Fruit fly (Drosophila melanogaster) whole organism, embryonic: ENCODE results near the gene asun.

Experiments
- B-H1 ChIP-seq: fragments of 200-800 bp; sonication (Bioruptor generic); IDR thresholded peaks from 3 replicates; pipeline ENCODE4 v1.3.6; 2022; ENCODE audit warnings: missing biosample characterization, missing genetic modification characterization
- CG10462 ChIP-seq: fragments of 200-800 bp; sonication (Bioruptor generic); optimal IDR thresholded peaks from 2 replicates; lab custom pipeline; 2016; ENCODE audit warnings: missing biosample characterization, missing genetic modification characterization
- CG10565 ChIP-seq: fragments of 200-800 bp; sonication (Bioruptor generic); optimal IDR thresholded peaks from 3 replicates; lab custom pipeline; 2016; ENCODE audit warnings: missing biosample characterization, mild to moderate bottlenecking, missing genetic modification characterization
- CG10959 ChIP-seq: fragments of 200-800 bp; sonication (Bioruptor generic); IDR thresholded peaks from 2 replicates; pipeline ENCODE4 v1.3.6; 2022; ENCODE audit warnings: missing biosample characterization, missing genetic modification characterization
- CG11560 ChIP-seq: fragments of 200-800 bp; sonication (Bioruptor generic); IDR thresholded peaks from 3 replicates; pipeline ENCODE4 v1.3.6; 2022; ENCODE audit warnings: missing biosample characterization, missing genetic modification characterization
- CG11696 ChIP-seq: fragments of 200-800 bp; sonication (Bioruptor generic); IDR thresholded peaks from 2 replicates; pipeline ENCODE4 v1.3.6; 2022; ENCODE audit warnings: missing biosample characterization, missing genetic modification characterization
- CG13424 ChIP-seq: fragments of 200-800 bp; sonication (Bioruptor generic); optimal IDR thresholded peaks from 2 replicates; lab custom pipeline; 2019; ENCODE audit warnings: missing biosample characterization, mild to moderate bottlenecking, missing genetic modification characterization, moderate library complexity
- CG15514 ChIP-seq: fragments of 200-800 bp; sonication (Bioruptor generic); optimal IDR thresholded peaks from 3 replicates; lab custom pipeline; 2017; ENCODE audit warnings: missing biosample characterization, missing genetic modification characterization, mild to moderate bottlenecking, moderate library complexity, missing genetic modification reagents
- CG16779 ChIP-seq: fragments of 200-800 bp; sonication (Bioruptor generic); IDR thresholded peaks from 2 replicates; pipeline ENCODE4 v1.3.6; 2022; ENCODE audit warnings: missing biosample characterization, missing genetic modification characterization
- CG17385 ChIP-seq: fragments of 200-800 bp; sonication (Bioruptor generic); optimal IDR thresholded peaks from 3 replicates; lab custom pipeline; 2018; ENCODE audit warnings: missing biosample characterization, mild to moderate bottlenecking, missing genetic modification characterization
- CG17612 ChIP-seq: fragments of 200-800 bp; sonication (Bioruptor generic); IDR thresholded peaks from 2 replicates; pipeline ENCODE4 v1.3.6; 2022; ENCODE audit warnings: missing biosample characterization, missing genetic modification characterization
- CG17802 ChIP-seq: fragments of 200-800 bp; sonication (Bioruptor generic); optimal IDR thresholded peaks from 2 replicates; lab custom pipeline; 2018; ENCODE audit warnings: missing biosample characterization, mild to moderate bottlenecking, missing genetic modification characterization, moderate library complexity
- CG1792 ChIP-seq: fragments of 200-800 bp; sonication (Bioruptor generic); optimal IDR thresholded peaks from 2 replicates; lab custom pipeline; 2016; ENCODE audit warnings: missing biosample characterization, missing genetic modification characterization
- CG18599 ChIP-seq: fragments of 200-800 bp; sonication (Bioruptor generic); optimal IDR thresholded peaks from 3 replicates; lab custom pipeline; 2017; ENCODE audit warnings: missing biosample characterization, missing genetic modification characterization, mild to moderate bottlenecking, moderate library complexity, missing genetic modification reagents
- CG31388 ChIP-seq: fragments of 200-800 bp; sonication (Bioruptor generic); optimal IDR thresholded peaks from 2 replicates; lab custom pipeline; 2016; ENCODE audit warnings: missing biosample characterization, missing genetic modification characterization
- CG33557 ChIP-seq: fragments of 200-800 bp; sonication (Bioruptor generic); optimal IDR thresholded peaks from 2 replicates; lab custom pipeline; 2019; ENCODE audit warnings: missing biosample characterization, mild to moderate bottlenecking, missing genetic modification characterization, moderate library complexity
- CG34422 ChIP-seq: fragments of 200-800 bp; sonication (Bioruptor generic); IDR thresholded peaks from 3 replicates; pipeline ENCODE4 v1.3.6; 2022; ENCODE audit warnings: missing biosample characterization, missing genetic modification characterization
- CG3995 ChIP-seq: fragments of 200-800 bp; sonication (Bioruptor generic); optimal IDR thresholded peaks from 3 replicates; lab custom pipeline; 2016; ENCODE audit warnings: missing biosample characterization, missing genetic modification characterization
- CG4328 ChIP-seq: fragments of 200-800 bp; sonication (Bioruptor generic); optimal IDR thresholded peaks from 3 replicates; lab custom pipeline; 2017; ENCODE audit warnings: missing biosample characterization, missing genetic modification reagents, missing genetic modification characterization
- CG6175 ChIP-seq: fragments of 200-800 bp; sonication (Bioruptor generic); IDR thresholded peaks from 3 replicates; pipeline ENCODE4 v1.3.6; 2022; ENCODE audit warnings: missing biosample characterization, missing genetic modification characterization
- CG7963 ChIP-seq: fragments of 200-800 bp; sonication (Bioruptor generic); IDR thresholded peaks from 3 replicates; pipeline ENCODE4 v1.3.6; 2022; ENCODE audit warnings: missing biosample characterization, missing genetic modification characterization; ENCODE audit not compliant: partially characterized antibody
- CG9817 ChIP-seq: fragments of 200-800 bp; sonication (Bioruptor generic); optimal IDR thresholded peaks from 2 replicates; lab custom pipeline; 2018; ENCODE audit warnings: missing biosample characterization, mild to moderate bottlenecking, missing genetic modification characterization, moderate library complexity
- Doc3 ChIP-seq: fragments of 200-800 bp; sonication (Bioruptor generic); IDR thresholded peaks from 3 replicates; pipeline ENCODE4 v1.3.6; 2022; ENCODE audit warnings: missing biosample characterization, missing genetic modification characterization; ENCODE audit not compliant: partially characterized antibody
- Drgx ChIP-seq: fragments of 200-800 bp; sonication (Bioruptor generic); IDR thresholded peaks from 2 replicates; pipeline ENCODE4 v1.3.6; 2022; ENCODE audit warnings: missing biosample characterization, missing genetic modification characterization
- Ets65A ChIP-seq: fragments of 200-800 bp; sonication (Bioruptor generic); peaks from one replicate; lab custom pipeline; 2016; ENCODE audit warnings: missing biosample characterization, missing genetic modification characterization
- Med ChIP-seq: fragments of 200-800 bp; sonication (Bioruptor generic); peaks from one replicate; lab custom pipeline; 2016; ENCODE audit warnings: missing biosample characterization, missing genetic modification characterization, mild to moderate bottlenecking, inconsistent platforms, moderate library complexity
- NFAT ChIP-seq: fragments of 200-800 bp; sonication (Bioruptor generic); IDR thresholded peaks from 2 replicates; pipeline ENCODE4 v1.3.6; 2022; ENCODE audit warnings: missing biosample characterization, missing genetic modification characterization
- PHDP ChIP-seq: fragments of 200-800 bp; sonication (Bioruptor generic); optimal IDR thresholded peaks from 3 replicates; lab custom pipeline; 2018; ENCODE audit warnings: missing biosample characterization, mild to moderate bottlenecking, missing genetic modification characterization, moderate library complexity
- Scr ChIP-seq: fragments of 200-800 bp; sonication (Bioruptor generic); IDR thresholded peaks from 2 replicates; pipeline ENCODE4 v1.3.6; 2022; ENCODE audit warnings: missing biosample characterization, missing genetic modification characterization; ENCODE audit not compliant: partially characterized antibody
- Sry-δ ChIP-seq: fragments of 200-800 bp; sonication (Bioruptor generic); optimal IDR thresholded peaks from 2 replicates; lab custom pipeline; 2016; ENCODE audit warnings: missing biosample characterization, missing genetic modification characterization
- Xbp1 ChIP-seq: fragments of 200-800 bp; sonication (Bioruptor generic); optimal IDR thresholded peaks from 3 replicates; lab custom pipeline; 2016; ENCODE audit warnings: missing biosample characterization, mild to moderate bottlenecking, missing genetic modification characterization
- bab2 ChIP-seq: fragments of 200-800 bp; sonication (Bioruptor generic); optimal IDR thresholded peaks from 2 replicates; lab custom pipeline; 2016; ENCODE audit warnings: missing biosample characterization, missing genetic modification characterization
- bowl ChIP-seq: fragments of 200-800 bp; sonication (Bioruptor generic); IDR thresholded peaks from 2 replicates; pipeline ENCODE4 v1.3.6; 2022; ENCODE audit warnings: missing biosample characterization, missing genetic modification characterization
- cad ChIP-seq: fragments of >200 bp; optimal IDR thresholded peaks from 2 replicates; lab custom pipeline; 2017; ENCODE audit warnings: missing biosample characterization, missing genetic modification characterization
- crp ChIP-seq, 2 experiments: fragments of 200-800 bp; sonication (Bioruptor generic); optimal IDR thresholded peaks; 2 replicates in 1 of 2; 3 replicates in 1 of 2; lab custom pipeline; 2017; ENCODE audit warnings: missing biosample characterization in 2 of 2, missing genetic modification characterization in 2 of 2, mild to moderate bottlenecking in 1 of 2, moderate library complexity in 1 of 2
- cwo ChIP-seq: fragments of 200-800 bp; sonication (Bioruptor generic); optimal IDR thresholded peaks from 3 replicates; lab custom pipeline; 2017; ENCODE audit warnings: missing biosample characterization, missing genetic modification characterization, mild to moderate bottlenecking, moderate library complexity, missing genetic modification reagents
- dati ChIP-seq: fragments of 200-800 bp; sonication (Bioruptor generic); IDR thresholded peaks from 2 replicates; pipeline ENCODE4 v1.3.6; 2022; ENCODE audit warnings: missing biosample characterization, missing genetic modification characterization
- dpn ChIP-seq, 2 experiments: fragments of 200-800 bp; sonication (Bioruptor generic); optimal IDR thresholded peaks; 3 replicates each; lab custom pipeline; 2016; ENCODE audit warnings: missing biosample characterization in 2 of 2, missing genetic modification characterization in 2 of 2
- gcm ChIP-seq: fragments of 200-800 bp; sonication (Bioruptor generic); optimal IDR thresholded peaks from 2 replicates; lab custom pipeline; 2019; ENCODE audit warnings: missing biosample characterization, mild to moderate bottlenecking, missing genetic modification characterization, moderate library complexity
- mirr ChIP-seq: fragments of 200-800 bp; sonication (Bioruptor generic); optimal IDR thresholded peaks from 3 replicates; lab custom pipeline; 2018; ENCODE audit warnings: missing biosample characterization, mild to moderate bottlenecking, missing genetic modification characterization
- nom ChIP-seq: fragments of 200-800 bp; sonication (Bioruptor generic); optimal IDR thresholded peaks from 2 replicates; lab custom pipeline; 2017; ENCODE audit warnings: missing biosample characterization, missing genetic modification characterization, mild to moderate bottlenecking, moderate library complexity, missing genetic modification reagents
- onecut ChIP-seq: fragments of 200-800 bp; sonication (Bioruptor generic); IDR thresholded peaks from 2 replicates; pipeline ENCODE4 v1.3.6; 2022; ENCODE audit warnings: missing biosample characterization, missing genetic modification characterization
- pzg ChIP-seq: fragments of 200-800 bp; sonication (Bioruptor generic); optimal IDR thresholded peaks from 3 replicates; lab custom pipeline; 2018; ENCODE audit warnings: missing biosample characterization, mild to moderate bottlenecking, missing genetic modification characterization, moderate library complexity
- so ChIP-seq: fragments of 200-800 bp; sonication (Bioruptor generic); IDR thresholded peaks from 3 replicates; pipeline ENCODE4 v1.3.6; 2022; ENCODE audit warnings: missing biosample characterization, missing genetic modification characterization
- sug ChIP-seq: fragments of 200-800 bp; optimal IDR thresholded peaks from 2 replicates; lab custom pipeline; 2019; ENCODE audit warnings: missing biosample characterization, mild to moderate bottlenecking, missing genetic modification characterization, moderate library complexity
- toy ChIP-seq: fragments of 200-800 bp; sonication (Bioruptor generic); IDR thresholded peaks from 2 replicates; pipeline ENCODE4 v1.3.6; 2022; ENCODE audit warnings: missing biosample characterization, missing genetic modification characterization
- zfh2 ChIP-seq: fragments of 200-800 bp; sonication (Bioruptor generic); optimal IDR thresholded peaks from 2 replicates; lab custom pipeline; 2016; ENCODE audit warnings: missing biosample characterization, missing genetic modification characterization

Gene asun

DNA sequence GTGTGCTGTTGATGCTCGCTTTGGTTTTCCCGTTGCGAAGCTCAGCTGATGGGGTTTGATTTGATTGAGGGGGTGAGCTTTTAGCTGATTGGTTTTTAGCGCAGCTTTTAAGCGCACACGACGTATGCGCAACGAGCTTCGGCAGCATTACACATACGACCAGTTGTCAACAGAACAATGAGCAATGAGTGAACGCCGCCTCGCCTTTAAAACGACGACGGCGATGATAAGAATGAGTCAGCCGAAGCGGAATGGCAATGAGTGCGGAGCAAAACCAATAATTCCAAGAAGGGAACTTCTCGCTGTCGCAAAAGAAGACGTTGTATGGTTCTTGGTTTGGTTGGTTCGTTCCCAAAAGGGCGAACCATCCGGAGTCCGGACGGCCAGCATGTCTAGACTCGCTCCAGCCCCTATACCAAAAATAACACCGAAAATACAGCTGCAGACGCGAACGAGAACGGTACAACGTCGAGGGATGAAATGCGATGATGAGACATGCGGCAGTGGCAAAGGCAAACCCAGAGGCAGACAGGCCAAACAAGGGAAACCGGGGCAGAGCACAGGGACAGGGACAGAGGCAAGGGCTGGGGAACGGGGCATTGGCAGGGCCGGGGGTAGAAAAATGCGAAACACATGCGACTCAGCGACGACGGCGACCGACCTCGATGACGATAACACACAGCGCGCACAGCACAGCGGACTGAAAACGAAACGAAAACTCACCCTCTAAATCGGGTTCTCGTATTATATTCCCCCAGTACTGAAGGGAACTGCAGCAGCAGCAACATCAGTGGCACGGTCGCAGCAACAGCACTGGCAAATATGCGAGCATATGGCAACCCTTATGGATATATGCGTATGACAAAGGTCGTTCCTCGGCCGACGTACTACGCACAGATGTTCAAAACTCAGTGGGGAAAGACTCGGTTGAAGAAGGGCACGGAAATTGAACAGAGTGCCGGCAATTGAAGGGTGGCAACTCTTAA, 9.2 kb upstream of the asun start (continued):
- no peak for TF ChIP-seq zfh2
- peak; percentile 41 for TF ChIP-seq Sry-δ
- no peak for TF ChIP-seq CG4328 (GFP tag; lab: Kevin White, UChicago)
- no peak for TF ChIP-seq CG17612 (GFP tag; lab: Robert Waterston, UW)
- peak; percentile 17 for TF ChIP-seq sug (tag; lab: Kevin White, UChicago)
- TF ChIP-seq CG17385 (GFP tag; lab: Kevin White, UChicago), result peak; percentile 9
- TF ChIP-seq NFAT (GFP tag; lab: Robert Waterston, UW), result no peak
- TF ChIP-seq Scr (GFP tag; lab: Robert Waterston, UW), result no peak
- TF ChIP-seq crp (GFP tag; optimal IDR thresholded peaks at IDR 0.05; lab: Kevin White, UChicago), result peak in 1 of 2 experiments; percentile 2
- TF ChIP-seq dati, result no peak
- peak; percentile 49 for TF ChIP-seq onecut (GFP tag; lab: Robert Waterston, UW)

DNA sequence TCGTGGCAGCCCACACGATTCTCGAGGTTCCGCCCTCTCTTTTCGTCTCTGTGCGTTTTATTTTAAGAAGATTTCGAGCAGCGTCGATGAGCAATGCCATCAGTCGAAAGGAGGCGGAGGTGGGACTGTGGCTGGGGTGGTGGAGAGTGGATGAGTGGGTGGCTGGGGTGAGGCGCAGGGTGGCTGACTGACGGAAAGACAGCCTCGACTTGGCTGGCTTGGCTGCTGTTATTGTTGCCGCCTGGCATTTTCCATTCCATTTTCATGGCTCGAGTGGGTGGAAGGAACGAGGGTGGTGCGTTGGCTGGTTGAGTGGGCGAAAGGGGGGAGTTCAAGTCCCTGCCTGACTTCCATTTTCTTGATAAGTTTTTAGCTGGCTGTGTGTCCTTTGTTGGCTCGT, 7.9 kb upstream of the asun start:
- TF ChIP-seq so (GFP tag; lab: Robert Waterston, UW) (peak; percentile 40; the same call in 1 of the 3 replicates), CG31388 (GFP tag; lab: Kevin White, UChicago) (no peak), dpn (GFP tag; optimal IDR thresholded peaks at IDR 0.05; lab: Kevin White, UChicago) (no peak), CG16779 (0 out of 2 replicates have a peak, but pooled peaks have one; percentile 37), PHDP (tag; lab: Kevin White, UChicago) (no peak), CG7963 (no peak), CG13424 (tag; lab: Kevin White, UChicago) (no peak), Doc3 (GFP tag; lab: Robert Waterston, UW) (no peak), Drgx (GFP tag; lab: Robert Waterston, UW) (0 out of 2 replicates have a peak, but pooled peaks have one; percentile 13), CG11560 (tag; lab: Robert Waterston, UW) (no peak), CG10565 (GFP tag; lab: Kevin White, UChicago) (no peak), cwo (GFP tag; lab: Kevin White, UChicago) (peak; percentile 3), CG17802 (tag; lab: Kevin White, UChicago) (no peak), CG3995 (GFP tag; lab: Kevin White, UChicago) (no peak), nom (GFP tag; lab: Kevin White, UChicago) (peak; percentile 53), sug (tag; lab: Kevin White, UChicago) (peak; percentile 28), B-H1 (no peak), CG10462 (GFP tag; lab: Kevin White, UChicago) (no peak), CG6175 (GFP tag; lab: Robert Waterston, UW) (0 out of 3 replicates have a peak, but pooled peaks have one; percentile 54), CG9817 (tag; lab: Kevin White, UChicago) (no peak), pzg (GFP tag; lab: Kevin White, UChicago) (no peak), CG15514 (GFP tag; lab: Kevin White, UChicago) (peak; percentile 9), Ets65A (GFP tag; lab: Kevin White, UChicago) (no peak), mirr (GFP tag; lab: Kevin White, UChicago) (peak; percentile 18), CG1792 (GFP tag; lab: Kevin White, UChicago) (no peak), CG34422 (GFP tag; lab: Robert Waterston, UW) (0 out of 3 replicates have a peak, but pooled peaks have one; percentile 24), gcm (GFP tag; lab: Kevin White, UChicago) (no peak), CG18599 (GFP tag; lab: Kevin White, UChicago) (no peak), CG10959 (GFP tag; lab: Robert Waterston, UW) (no peak), cad (GFP tag; lab: Kevin White, UChicago) (no peak), bab2 (GFP tag; lab: Kevin White, UChicago) (no peak), Med (GFP tag; lab: Kevin White, UChicago) (peak; percentile 63), Xbp1 (no peak), toy (GFP tag; lab: Robert Waterston, UW) (no peak), bowl (GFP tag; lab: Robert Waterston, UW) (no peak), CG11696 (GFP tag; lab: Robert Waterston, UW) (no peak), CG33557 (GFP tag; lab: Kevin White, UChicago) (no peak)
